Worm (Caenorhabditis elegans) whole organism, early embryonic: ENCODE results near the gene dhs-14.

Source experiments
- ama-1 ChIP-seq: fragments of 150-350 bp; optimal IDR thresholded peaks from 2 replicates; lab custom pipeline; 2014
- ceh-13 ChIP-seq: fragments of 200-800 bp; sonication (Bioruptor generic); optimal IDR thresholded peaks from 2 replicates; lab custom pipeline; 2018; ENCODE audit warnings: mild to moderate bottlenecking, missing genetic modification characterization, missing compliant biosample characterization
- ceh-36 ChIP-seq: sonication (generic microtip); optimal IDR thresholded peaks from 2 replicates; lab custom pipeline; 2016; ENCODE audit warnings: missing genetic modification characterization, inconsistent platforms, missing compliant biosample characterization
- flt-1 ChIP-seq: fragments of 200-800 bp; sonication (Bioruptor generic); IDR thresholded peaks from 2 replicates; pipeline ENCODE4 v1.3.6; 2022; ENCODE audit warnings: missing genetic modification characterization, missing compliant biosample characterization
- tbx-37 ChIP-seq: fragments of 200-800 bp; sonication (Bioruptor generic); conservative IDR thresholded peaks from 2 replicates; pipeline ENCODE4 v1.3.6; 2022; ENCODE audit warnings: missing genetic modification reagents, missing genetic modification characterization, missing compliant biosample characterization

DNA sequence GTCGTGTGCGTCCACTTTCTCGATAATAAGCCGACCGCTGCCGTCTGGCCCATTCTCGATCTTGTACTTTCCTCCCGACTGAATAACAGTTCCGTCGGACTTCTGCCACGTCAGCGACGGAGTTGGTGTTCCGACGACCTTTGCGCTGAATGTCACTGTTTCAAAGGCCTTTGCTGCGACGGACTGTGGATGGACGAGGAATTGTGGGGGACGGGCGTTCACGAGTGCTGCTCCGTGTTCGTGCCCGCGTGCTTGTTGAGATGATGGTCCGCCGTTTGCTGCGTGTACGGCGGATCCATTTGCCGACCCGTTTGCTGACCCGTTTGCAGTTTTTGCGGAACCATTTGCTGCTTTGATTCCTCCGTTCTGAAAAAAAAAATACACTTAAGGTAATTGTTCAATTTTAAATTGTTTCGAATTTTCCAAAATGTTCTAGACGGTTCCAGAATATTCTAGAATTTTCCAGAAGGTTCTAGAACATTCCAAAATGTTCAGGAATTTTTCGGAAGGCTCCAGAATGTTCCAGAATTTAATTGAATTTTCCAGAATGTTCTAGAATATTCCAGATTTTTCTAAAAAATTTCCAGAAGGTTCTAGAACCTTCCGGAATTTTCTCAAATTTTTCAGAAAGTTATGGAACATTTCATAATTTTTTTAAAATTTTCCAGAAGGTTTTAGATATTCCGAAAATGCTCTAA lies 34.3 kb upstream of the dhs-14 start:
- TF ChIP-seq ama-1 (lab: Kevin White, UChicago) (no peak), tbx-37 (GFP tag; lab: Robert Waterston, UW) (no peak), flt-1 (no peak), ceh-13 (GFP tag; lab: Kevin White, UChicago) (no peak), ceh-36 (tag; lab: Kevin White, UChicago) (no peak)
